Worm (Caenorhabditis elegans) whole organism, late embryonic: ENCODE data around the gene sri-28.
A peak's percentile ranks its signal among the peaks of the same experiment; 100 is the strongest.

Experiments
- C08G9.2 ChIP-seq: sonication (generic microtip); optimal IDR thresholded peaks from 2 replicates; lab custom pipeline; 2016; ENCODE audit warnings: mild to moderate bottlenecking, missing genetic modification characterization, moderate library complexity, missing compliant biosample characterization
- F13H6.1 ChIP-seq: sonication (generic microtip); optimal IDR thresholded peaks from 2 replicates; lab custom pipeline; 2016; ENCODE audit warnings: missing genetic modification characterization, missing compliant biosample characterization
- K09A11.1 ChIP-seq: sonication (generic microtip); optimal IDR thresholded peaks from 2 replicates; lab custom pipeline; 2017; ENCODE audit warnings: antibody characterized with exemption, mild to moderate bottlenecking, missing genetic modification characterization, missing compliant biosample characterization; ENCODE audit not compliant: insufficient read depth
- Y22D7AL.16 ChIP-seq: sonication (generic microtip); optimal IDR thresholded peaks from 2 replicates; lab custom pipeline; 2016; ENCODE audit warnings: missing genetic modification characterization, missing compliant biosample characterization
- ceh-14 ChIP-seq: sonication (generic microtip); optimal IDR thresholded peaks from 2 replicates; lab custom pipeline; 2016; ENCODE audit warnings: missing genotype, missing genetic modification characterization, missing compliant biosample characterization
- ceh-18 ChIP-seq: sonication (generic microtip); optimal IDR thresholded peaks from 2 replicates; lab custom pipeline; 2016; ENCODE audit warnings: missing genetic modification characterization, missing compliant biosample characterization
- ceh-19 ChIP-seq: fragments of 200-800 bp; sonication (Bioruptor generic); optimal IDR thresholded peaks from 2 replicates; lab custom pipeline; 2018; ENCODE audit warnings: mild to moderate bottlenecking, missing genetic modification characterization, missing compliant biosample characterization
- ceh-2 ChIP-seq: sonication (generic microtip); optimal IDR thresholded peaks from 2 replicates; lab custom pipeline; 2016; ENCODE audit warnings: missing genotype, missing genetic modification characterization, missing compliant biosample characterization
- ceh-22 ChIP-seq: sonication (generic microtip); optimal IDR thresholded peaks from 2 replicates; lab custom pipeline; 2017; ENCODE audit warnings: missing biosample characterization, missing genetic modification characterization
- ceh-30 ChIP-seq: fragments of 150-350 bp; optimal IDR thresholded peaks from 2 replicates; lab custom pipeline; 2014; ENCODE audit warnings: missing biosample characterization, missing genetic modification characterization
- ceh-9 ChIP-seq: sonication (generic microtip); optimal IDR thresholded peaks from 2 replicates; lab custom pipeline; 2016; ENCODE audit warnings: mild to moderate bottlenecking, missing genetic modification characterization, inconsistent platforms, missing compliant biosample characterization
- elt-4 ChIP-seq: sonication (generic microtip); optimal IDR thresholded peaks from 2 replicates; lab custom pipeline; 2016; ENCODE audit warnings: missing genetic modification characterization, missing compliant biosample characterization
- ets-4 ChIP-seq: sonication (generic microtip); optimal IDR thresholded peaks from 2 replicates; lab custom pipeline; 2016; ENCODE audit warnings: missing genetic modification characterization, missing compliant biosample characterization
- hlh-15 ChIP-seq: sonication (generic microtip); optimal IDR thresholded peaks from 2 replicates; lab custom pipeline; 2016; ENCODE audit warnings: missing genetic modification characterization, missing compliant biosample characterization
- hlh-6 ChIP-seq: sonication (generic microtip); optimal IDR thresholded peaks from 2 replicates; lab custom pipeline; 2016; ENCODE audit warnings: missing genotype, missing genetic modification characterization, missing compliant biosample characterization
- lim-6 ChIP-seq: sonication (generic microtip); optimal IDR thresholded peaks from 2 replicates; lab custom pipeline; 2016; ENCODE audit warnings: missing genetic modification characterization, missing compliant biosample characterization
- nhr-232 ChIP-seq: sonication (generic microtip); optimal IDR thresholded peaks from 2 replicates; lab custom pipeline; 2016; ENCODE audit warnings: missing genetic modification characterization, missing compliant biosample characterization
- odd-2 ChIP-seq: sonication (generic microtip); optimal IDR thresholded peaks from 2 replicates; lab custom pipeline; 2017; ENCODE audit warnings: antibody characterized with exemption, mild to moderate bottlenecking, missing genetic modification characterization, missing compliant biosample characterization
- pag-3 ChIP-seq: sonication (generic microtip); optimal IDR thresholded peaks from 2 replicates; lab custom pipeline; 2016; ENCODE audit warnings: missing compliant biosample characterization, missing genetic modification characterization, borderline replicate concordance
- pat-9 ChIP-seq: fragments of 200-800 bp; sonication (Bioruptor generic); optimal IDR thresholded peaks from 2 replicates; lab custom pipeline; 2018; ENCODE audit warnings: mild to moderate bottlenecking, missing genetic modification characterization, moderate library complexity, missing compliant biosample characterization
- pax-1 ChIP-seq: fragments of 150-350 bp; optimal IDR thresholded peaks from 2 replicates; lab custom pipeline; 2014; ENCODE audit warnings: missing biosample characterization, missing genetic modification characterization
- pha-2 ChIP-seq: sonication (generic microtip); optimal IDR thresholded peaks from 2 replicates; lab custom pipeline; 2017; ENCODE audit warnings: mild to moderate bottlenecking, missing genetic modification characterization, missing compliant biosample characterization
- pros-1 ChIP-seq: fragments of 150-350 bp; optimal IDR thresholded peaks from 2 replicates; lab custom pipeline; 2014; ENCODE audit warnings: missing biosample characterization, missing genetic modification reagents, missing genetic modification characterization
- ref-2 ChIP-seq: sonication (generic microtip); optimal IDR thresholded peaks from 2 replicates; lab custom pipeline; 2016; ENCODE audit warnings: missing genetic modification characterization, missing compliant biosample characterization
- sdc-2 ChIP-seq: sonication (generic microtip); optimal IDR thresholded peaks from 2 replicates; lab custom pipeline; 2016; ENCODE audit warnings: missing genotype, missing genetic modification characterization, missing compliant biosample characterization
- syd-9 ChIP-seq: sonication (generic microtip); optimal IDR thresholded peaks from 2 replicates; lab custom pipeline; 2016; ENCODE audit warnings: mild to moderate bottlenecking, missing genetic modification characterization, moderate library complexity, missing compliant biosample characterization
- tbx-2 ChIP-seq: sonication (generic microtip); optimal IDR thresholded peaks from 2 replicates; lab custom pipeline; 2016; ENCODE audit warnings: missing genetic modification characterization, missing compliant biosample characterization
- tbx-7 ChIP-seq: sonication (generic microtip); optimal IDR thresholded peaks from 2 replicates; lab custom pipeline; 2016; ENCODE audit warnings: missing genotype, missing genetic modification characterization, missing compliant biosample characterization
- unc-3 ChIP-seq, 2 experiments: fragments of 200-800 bp in 1 of 2; sonication (Bioruptor generic) in 1 of 2; sonication (generic microtip) in 1 of 2; conservative IDR thresholded peaks in 1 of 2; optimal IDR thresholded peaks in 1 of 2; 2 replicates each; pipeline versions ENCODE4 v1.3.6 to Lab custom; 2016 to 2022; ENCODE audit warnings: missing compliant biosample characterization in 2 of 2, missing genetic modification characterization in 2 of 2, missing genetic modification reagents in 1 of 2
- unc-42 ChIP-seq: sonication (generic microtip); optimal IDR thresholded peaks from 2 replicates; lab custom pipeline; 2016; ENCODE audit warnings: missing genotype, missing genetic modification characterization, missing compliant biosample characterization
- unc-86 ChIP-seq: sonication (generic microtip); optimal IDR thresholded peaks from 2 replicates; lab custom pipeline; 2016; ENCODE audit warnings: missing genetic modification characterization, missing compliant biosample characterization

sri-28 gene

ce11 chrII:3034914-3035313 is 13.6 kb upstream of the sri-28 start:
- TF ChIP-seq pros-1 (tag; lab: Kevin White, UChicago) = no peak
- TF ChIP-seq nhr-232 (tag; lab: Kevin White, UChicago) = no peak
- TF ChIP-seq ceh-2 = no peak
- TF ChIP-seq ref-2 = no peak
- TF ChIP-seq lim-6 (tag; lab: Kevin White, UChicago) = no peak
- TF ChIP-seq tbx-7 (tag; lab: Kevin White, UChicago) = no peak
- no peak for TF ChIP-seq sdc-2
- TF ChIP-seq pag-3 (tag; lab: Kevin White, UChicago) = no peak
- TF ChIP-seq K09A11.1 (tag; lab: Kevin White, UChicago) = no peak
- TF ChIP-seq hlh-6 (tag; lab: Kevin White, UChicago) = no peak
- TF ChIP-seq F13H6.1 (tag; lab: Kevin White, UChicago) = no peak
- no peak for TF ChIP-seq unc-3 (GFP tag; conservative IDR thresholded peaks at IDR 0.05; lab: Robert Waterston, UW)
- no peak for TF ChIP-seq unc-3 (tag; optimal IDR thresholded peaks at IDR 0.05; lab: Kevin White, UChicago)
- no peak for TF ChIP-seq C08G9.2 (tag; lab: Kevin White, UChicago)
- no peak for TF ChIP-seq pha-2 (tag; lab: Kevin White, UChicago)
- no peak for TF ChIP-seq pax-1
- TF ChIP-seq ets-4 (tag; lab: Kevin White, UChicago) = no peak
- TF ChIP-seq ceh-9 (tag; lab: Kevin White, UChicago) = no peak
- TF ChIP-seq Y22D7AL.16 = no peak

- TF ChIP-seq ceh-2 (peak; percentile 15), ceh-22 (no peak), syd-9 (tag; lab: Kevin White, UChicago) (no peak), ceh-14 (tag; lab: Kevin White, UChicago) (no peak)
- TF ChIP-seq, all 69 proteins: peak for 1
Measured at ce11 chrII:3036344-3036743, 12.1 kb upstream of the sri-28 start.

ce11 chrII:3038453-3038909 is 10.0 kb upstream of the sri-28 start, which contains the start of the genes B0454.26 and B0454.5:
Gene B0454.26, minus strand, starts transcription at chrII:3038553.
Gene B0454.5, plus strand, starts transcription at chrII:3038859.
- TF ChIP-seq C08G9.2 (tag; lab: Kevin White, UChicago) (no peak), ceh-18 (tag; lab: Kevin White, UChicago) (no peak), unc-86 (tag; lab: Kevin White, UChicago) (no peak), pat-9 (tag; lab: Kevin White, UChicago) (no peak)

ce11 chrII:3043358-3043757 is 5.1 kb upstream of the sri-28 start, which contains the start of gene B0454.8:
Gene B0454.8, minus strand, starts transcription at chrII:3043458.
- TF ChIP-seq tbx-2 (tag; lab: Kevin White, UChicago) = no peak
- no peak for TF ChIP-seq unc-42 (tag; lab: Kevin White, UChicago)

ce11 chrII:3044023-3044422 is 4.5 kb upstream of the sri-28 start, which contains the start of gene sri-29:
Gene sri-29, plus strand, starts transcription at chrII:3044323.
- TF ChIP-seq hlh-15 (tag; lab: Kevin White, UChicago) (no peak), odd-2 (no peak), ceh-30 (tag; lab: Kevin White, UChicago) (no peak), hlh-6 (tag; lab: Kevin White, UChicago) (no peak), tbx-7 (tag; lab: Kevin White, UChicago) (no peak)

- TF ChIP-seq ceh-19 (GFP tag; lab: Kevin White, UChicago) (no peak), ets-4 (tag; lab: Kevin White, UChicago) (no peak), elt-4 (tag; lab: Kevin White, UChicago) (peak; percentile 29)
Measured at ce11 chrII:3045422-3045821, 3.1 kb upstream of the sri-28 start.
